Worm (Caenorhabditis elegans): Measurements from ENCODE around the gene wbp-2.

The wbp-2 gene

DNA sequence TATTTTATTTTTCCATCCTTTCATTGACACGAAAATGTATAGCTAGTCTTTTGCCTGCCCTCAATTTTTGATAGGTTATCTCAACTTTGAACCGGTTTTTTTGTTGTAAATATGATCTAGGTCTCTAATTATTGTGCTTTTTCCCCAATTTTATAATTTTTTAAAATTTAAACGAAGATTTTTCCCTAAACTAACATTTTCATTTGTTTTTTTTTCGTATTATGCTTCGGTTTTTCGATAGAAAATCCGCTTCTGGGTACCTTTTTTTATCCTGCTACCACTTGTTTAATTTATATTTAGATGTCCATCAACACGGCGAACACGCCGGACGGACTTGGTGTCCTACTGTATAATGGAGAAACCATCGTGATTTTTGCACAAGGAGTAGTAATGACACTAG, at the start of gene wbp-2:
wbp-2 (plus strand) TSS at position 301 of the 400 bp plus-strand sequence.
- TF ChIP-seq ama-1 (optimal IDR thresholded peaks at IDR 0.05): no peak
- TF ChIP-seq ets-7 (tag; optimal IDR thresholded peaks at IDR 0.05): no peak
- TF ChIP-seq B0310.2 (tag; optimal IDR thresholded peaks at IDR 0.05): no peak
- no peak for TF ChIP-seq scrt-1 (GFP tag; IDR thresholded peaks at IDR 0.05)
- TF ChIP-seq ceh-13 (GFP tag; optimal IDR thresholded peaks at IDR 0.05): no peak
- no peak for TF ChIP-seq aly-1 (tag; optimal IDR thresholded peaks at IDR 0.05)
- no peak for TF ChIP-seq tra-4 (tag; optimal IDR thresholded peaks at IDR 0.05)
- no peak for TF ChIP-seq hnd-1 (tag; optimal IDR thresholded peaks at IDR 0.05)
- no peak for TF ChIP-seq F13C5.2 (tag; optimal IDR thresholded peaks at IDR 0.05)
- TF ChIP-seq flt-1 (GFP tag; IDR thresholded peaks at IDR 0.05): no peak
- TF ChIP-seq tbx-11 (GFP tag; IDR thresholded peaks at IDR 0.05): no peak
- TF ChIP-seq hmg-4 (GFP tag; optimal IDR thresholded peaks at IDR 0.05): no peak
- TF ChIP-seq hmbx-1 (tag; optimal IDR thresholded peaks at IDR 0.05): no peak
- TF ChIP-seq sea-1 (GFP tag; conservative IDR thresholded peaks at IDR 0.05): no peak
- no peak for TF ChIP-seq tbx-37 (GFP tag; conservative IDR thresholded peaks at IDR 0.05)
- TF ChIP-seq ceh-36 (tag; optimal IDR thresholded peaks at IDR 0.05): no peak
- TF ChIP-seq pes-1 (GFP tag; IDR thresholded peaks at IDR 0.05): no peak

DNA sequence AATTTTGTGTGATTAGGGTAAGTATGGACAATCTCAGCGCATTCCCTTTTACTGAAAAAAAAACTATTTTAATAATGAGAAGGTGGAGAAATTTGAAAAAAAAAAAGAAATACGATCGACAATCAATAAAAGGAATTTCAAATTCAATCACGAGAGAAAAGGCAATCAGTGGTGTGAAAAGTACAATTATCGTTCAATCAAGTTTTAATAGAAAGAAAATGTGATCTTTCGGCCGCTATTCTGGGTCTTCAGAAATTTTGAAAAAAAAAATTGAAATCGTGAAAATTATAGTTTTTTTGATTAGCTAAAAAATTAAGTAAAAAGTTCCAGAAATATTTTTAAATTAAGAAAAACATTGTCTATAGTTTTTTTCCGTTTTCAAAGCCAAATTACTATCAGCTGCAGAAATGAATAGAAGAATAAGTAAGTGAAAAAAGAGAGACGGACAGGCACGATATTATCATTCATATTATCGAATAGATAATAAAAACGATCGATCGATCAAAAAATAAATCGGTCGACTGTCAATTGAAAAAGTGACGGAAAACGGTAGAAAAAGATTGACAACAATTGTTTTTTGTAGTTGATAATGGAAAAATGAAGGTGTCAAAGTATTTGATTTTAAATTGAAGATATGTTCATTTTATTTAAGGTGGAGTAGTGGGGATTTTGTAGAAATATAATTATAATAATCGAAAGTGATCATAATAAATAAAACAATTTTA, 49.4 kb upstream of the wbp-2 start, which contains the start of gene gldi-3:
gldi-3 (minus strand) TSS at position 51 of the 725 bp plus-strand sequence.
- TF ChIP-seq ceh-36 (tag; optimal IDR thresholded peaks at IDR 0.05) (no peak), pes-1 (GFP tag; IDR thresholded peaks at IDR 0.05) (no peak), scrt-1 (GFP tag; IDR thresholded peaks at IDR 0.05) (no peak), hmbx-1 (tag; optimal IDR thresholded peaks at IDR 0.05) (no peak), ama-1 (optimal IDR thresholded peaks at IDR 0.05) (no peak), ceh-13 (GFP tag; optimal IDR thresholded peaks at IDR 0.05) (no peak), tbx-11 (GFP tag; IDR thresholded peaks at IDR 0.05) (no peak), aly-1 (tag; optimal IDR thresholded peaks at IDR 0.05) (no peak), tbx-37 (GFP tag; conservative IDR thresholded peaks at IDR 0.05) (no peak), hmg-4 (GFP tag; optimal IDR thresholded peaks at IDR 0.05) (no peak), flt-1 (GFP tag; IDR thresholded peaks at IDR 0.05) (no peak), ets-7 (tag; optimal IDR thresholded peaks at IDR 0.05) (no peak), hnd-1 (tag; optimal IDR thresholded peaks at IDR 0.05) (no peak), tra-4 (tag; optimal IDR thresholded peaks at IDR 0.05) (no peak), B0310.2 (tag; optimal IDR thresholded peaks at IDR 0.05) (no peak)

DNA sequence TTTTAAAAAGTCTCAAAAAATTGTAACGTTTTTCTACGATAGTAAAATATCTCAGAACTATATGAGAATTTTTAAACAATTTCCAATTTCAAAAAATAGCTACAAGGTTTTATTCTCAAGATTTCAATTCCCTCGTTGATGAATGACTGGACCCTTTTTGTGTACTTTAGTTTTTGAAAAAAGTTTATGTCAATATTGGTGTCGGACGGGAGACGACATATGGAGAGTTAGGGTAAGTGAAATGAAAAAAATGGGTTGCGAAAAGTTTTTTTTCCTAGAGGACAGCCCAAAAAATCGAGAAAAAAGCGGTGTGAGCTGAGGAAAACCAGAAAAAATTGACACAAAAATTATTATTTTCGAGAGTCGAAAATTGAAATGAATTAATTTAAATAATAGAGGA, 48.7 kb upstream of the wbp-2 start:
- TF ChIP-seq tbx-11 (GFP tag; IDR thresholded peaks at IDR 0.05): no peak
- TF ChIP-seq hmbx-1 (tag; optimal IDR thresholded peaks at IDR 0.05): no peak

- TF ChIP-seq ama-1 (optimal IDR thresholded peaks at IDR 0.05): no peak
- TF ChIP-seq tbx-37 (GFP tag; conservative IDR thresholded peaks at IDR 0.05): no peak
- no peak for TF ChIP-seq ceh-13 (GFP tag; optimal IDR thresholded peaks at IDR 0.05)
- TF ChIP-seq hmg-4 (GFP tag; optimal IDR thresholded peaks at IDR 0.05): no peak
- no peak for TF ChIP-seq B0310.2 (tag; optimal IDR thresholded peaks at IDR 0.05)
- TF ChIP-seq scrt-1 (GFP tag; IDR thresholded peaks at IDR 0.05): no peak
- TF ChIP-seq hnd-1 (tag; optimal IDR thresholded peaks at IDR 0.05): no peak
- no peak for TF ChIP-seq sea-1 (GFP tag; conservative IDR thresholded peaks at IDR 0.05)
- TF ChIP-seq pes-1 (GFP tag; IDR thresholded peaks at IDR 0.05): no peak
- TF ChIP-seq ets-7 (tag; optimal IDR thresholded peaks at IDR 0.05): no peak
Observed at ce11 chrII:9281595-9281994, 48.0 kb upstream of the wbp-2 start.

DNA sequence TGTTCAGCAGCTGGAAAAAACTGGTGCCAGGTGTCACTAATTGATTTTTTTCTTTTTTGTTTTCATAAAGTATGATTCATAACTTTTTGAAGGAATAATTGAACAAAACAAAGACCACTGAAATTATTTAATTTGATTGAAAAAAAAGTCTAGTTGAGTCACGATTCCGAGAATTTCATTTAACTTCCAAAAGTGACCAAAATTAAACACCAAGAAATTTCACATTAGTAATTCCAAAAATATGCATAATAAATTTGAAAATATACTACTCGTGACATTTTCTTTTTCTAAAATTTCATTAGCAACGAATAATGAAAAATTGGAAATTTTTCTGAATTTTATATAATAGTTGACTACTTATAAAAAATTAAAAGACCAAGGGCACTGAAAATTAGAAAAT, 47.5 kb upstream of the wbp-2 start:
- TF ChIP-seq sea-1 (GFP tag; conservative IDR thresholded peaks at IDR 0.05) (no peak), pes-1 (GFP tag; IDR thresholded peaks at IDR 0.05) (no peak), aly-1 (tag; optimal IDR thresholded peaks at IDR 0.05) (no peak), hmg-4 (GFP tag; optimal IDR thresholded peaks at IDR 0.05) (no peak), hnd-1 (tag; optimal IDR thresholded peaks at IDR 0.05) (no peak), flt-1 (GFP tag; IDR thresholded peaks at IDR 0.05) (no peak), ceh-13 (GFP tag; optimal IDR thresholded peaks at IDR 0.05) (no peak), B0310.2 (tag; optimal IDR thresholded peaks at IDR 0.05) (no peak), hmbx-1 (tag; optimal IDR thresholded peaks at IDR 0.05) (no peak), tbx-11 (GFP tag; IDR thresholded peaks at IDR 0.05) (no peak)

ce11 chrII:9282787-9283186, 46.8 kb upstream of the wbp-2 start:
- TF ChIP-seq F13C5.2 (tag; optimal IDR thresholded peaks at IDR 0.05) (peak; percentile 72), ets-7 (tag; optimal IDR thresholded peaks at IDR 0.05) (no peak), sea-1 (GFP tag; conservative IDR thresholded peaks at IDR 0.05) (0 out of 2 replicates have a peak, but pooled peaks have one; percentile 38), tbx-37 (GFP tag; conservative IDR thresholded peaks at IDR 0.05) (no peak), ama-1 (optimal IDR thresholded peaks at IDR 0.05) (no peak), hmg-4 (GFP tag; optimal IDR thresholded peaks at IDR 0.05) (peak; percentile 90)

- TF ChIP-seq tbx-11 (GFP tag; IDR thresholded peaks at IDR 0.05): 0 out of 2 replicates have a peak, but pooled peaks have one; percentile 11
- TF ChIP-seq hmg-4 (GFP tag; optimal IDR thresholded peaks at IDR 0.05): no peak
Observed at ce11 chrII:9283668-9284357, 45.8 kb upstream of the wbp-2 start.

All from whole organism, early embryonic.